Fruit fly (Drosophila melanogaster) whole organism, embryonic: ENCODE measurements around the gene lobo.

Experiments
- CG10543 ChIP-seq: fragments of 200-800 bp; sonication (Bioruptor generic); optimal IDR thresholded peaks from 3 replicates; lab custom pipeline; 2017; ENCODE audit warnings: missing biosample characterization, mild to moderate bottlenecking, missing genetic modification characterization, moderate library complexity
- CG12071 ChIP-seq: fragments of 200-800 bp; sonication (Bioruptor generic); optimal IDR thresholded peaks from 3 replicates; lab custom pipeline; 2018; ENCODE audit warnings: missing biosample characterization, mild to moderate bottlenecking, missing genetic modification characterization
- CG12769 ChIP-seq: fragments of 200-800 bp; sonication (Bioruptor generic); optimal IDR thresholded peaks from 2 replicates; lab custom pipeline; 2019; ENCODE audit warnings: missing biosample characterization, mild to moderate bottlenecking, missing genetic modification characterization, moderate library complexity
- CG13296 ChIP-seq: fragments of 200-800 bp; sonication (Bioruptor generic); optimal IDR thresholded peaks from 3 replicates; lab custom pipeline; 2018; ENCODE audit warnings: missing biosample characterization, mild to moderate bottlenecking, missing genetic modification characterization
- CG17186 ChIP-seq: fragments of 200-800 bp; sonication (Bioruptor generic); optimal IDR thresholded peaks from 3 replicates; lab custom pipeline; 2017; ENCODE audit warnings: missing biosample characterization, missing genetic modification reagents, missing genetic modification characterization
- CG17568 ChIP-seq: fragments of 200-800 bp; sonication (Bioruptor generic); optimal IDR thresholded peaks from 2 replicates; lab custom pipeline; 2018; ENCODE audit warnings: missing biosample characterization, mild to moderate bottlenecking, missing genetic modification characterization, moderate library complexity
- CG17612 ChIP-seq: fragments of 200-800 bp; sonication (Bioruptor generic); IDR thresholded peaks from 2 replicates; pipeline ENCODE4 v1.3.6; 2022; ENCODE audit warnings: missing biosample characterization, missing genetic modification characterization
- CG17912 ChIP-seq: fragments of 200-800 bp; sonication (Bioruptor generic); optimal IDR thresholded peaks from 2 replicates; lab custom pipeline; 2018; ENCODE audit warnings: missing biosample characterization, mild to moderate bottlenecking, missing genetic modification characterization
- CG2129 ChIP-seq: fragments of 200-800 bp; sonication (Bioruptor generic); IDR thresholded peaks from 2 replicates; pipeline ENCODE4 v1.3.6; 2022; ENCODE audit warnings: missing biosample characterization, missing genetic modification characterization; ENCODE audit not compliant: partially characterized antibody
- CG31224 ChIP-seq: fragments of 200-800 bp; sonication (Bioruptor generic); IDR thresholded peaks from 2 replicates; pipeline ENCODE4 v1.3.6; 2022; ENCODE audit warnings: missing biosample characterization, missing genetic modification characterization
- CG31365 ChIP-seq: fragments of 200-800 bp; sonication (Bioruptor generic); optimal IDR thresholded peaks from 2 replicates; lab custom pipeline; 2018; ENCODE audit warnings: missing biosample characterization, mild to moderate bottlenecking, missing genetic modification characterization
- CG6791 ChIP-seq: fragments of 200-800 bp; sonication (Bioruptor generic); IDR thresholded peaks from 3 replicates; pipeline ENCODE4 v1.3.6; 2022; ENCODE audit warnings: missing biosample characterization, missing genetic modification characterization; ENCODE audit not compliant: partially characterized antibody
- CG6854 ChIP-seq: fragments of 200-800 bp; sonication (Bioruptor generic); optimal IDR thresholded peaks from 3 replicates; lab custom pipeline; 2017; ENCODE audit warnings: missing biosample characterization, mild to moderate bottlenecking, missing genetic modification characterization
- CG7987 ChIP-seq: fragments of 200-800 bp; sonication (Bioruptor generic); optimal IDR thresholded peaks from 2 replicates; lab custom pipeline; 2018; ENCODE audit warnings: missing biosample characterization, mild to moderate bottlenecking, missing genetic modification characterization, moderate library complexity
- CrebB ChIP-seq: fragments of 200-800 bp; sonication (Bioruptor generic); optimal IDR thresholded peaks from 3 replicates; lab custom pipeline; 2018; ENCODE audit warnings: missing biosample characterization, mild to moderate bottlenecking, missing genetic modification characterization
- Fer1 ChIP-seq: fragments of 200-800 bp; sonication (Bioruptor generic); optimal IDR thresholded peaks from 2 replicates; lab custom pipeline; 2017; ENCODE audit warnings: missing biosample characterization, mild to moderate bottlenecking, missing genetic modification characterization
- HHEX ChIP-seq: fragments of 200-800 bp; sonication (Bioruptor generic); optimal IDR thresholded peaks from 3 replicates; lab custom pipeline; 2017; ENCODE audit warnings: missing biosample characterization, mild to moderate bottlenecking, missing genetic modification characterization, missing genetic modification reagents
- HLHmδ ChIP-seq: fragments of 200-800 bp; sonication (Bioruptor generic); optimal IDR thresholded peaks from 2 replicates; lab custom pipeline; 2018; ENCODE audit warnings: missing biosample characterization, mild to moderate bottlenecking, missing genetic modification characterization, moderate library complexity
- Hand ChIP-seq: fragments of 200-800 bp; sonication (Bioruptor generic); optimal IDR thresholded peaks from 2 replicates; lab custom pipeline; 2017; ENCODE audit warnings: mild to moderate bottlenecking, missing biosample characterization, missing genetic modification reagents, missing genetic modification characterization
- Hey ChIP-seq: fragments of 200-800 bp; sonication (Bioruptor generic); optimal IDR thresholded peaks from 3 replicates; lab custom pipeline; 2018; ENCODE audit warnings: missing biosample characterization, mild to moderate bottlenecking, missing genetic modification characterization
- Hr39 ChIP-seq: fragments of >200 bp; optimal IDR thresholded peaks from 2 replicates; lab custom pipeline; 2017
- Mad ChIP-seq: fragments of 200-800 bp; sonication (Bioruptor generic); optimal IDR thresholded peaks from 2 replicates; lab custom pipeline; 2016; ENCODE audit warnings: missing biosample characterization, missing genetic modification characterization
- Nf-YA ChIP-seq: fragments of 200-800 bp; sonication (Bioruptor generic); IDR thresholded peaks from 2 replicates; pipeline ENCODE4 v1.3.6; 2022; ENCODE audit warnings: missing biosample characterization, missing genetic modification characterization
- NfI ChIP-seq: fragments of 200-800 bp; sonication (Bioruptor generic); optimal IDR thresholded peaks from 3 replicates; lab custom pipeline; 2018; ENCODE audit warnings: missing biosample characterization, mild to moderate bottlenecking, missing genetic modification characterization, moderate library complexity
- Six4 ChIP-seq: fragments of 200-800 bp; sonication (Bioruptor generic); optimal IDR thresholded peaks from 2 replicates; lab custom pipeline; 2016; ENCODE audit warnings: missing biosample characterization, missing genetic modification characterization
- Sox102F ChIP-seq: fragments of 200-800 bp; sonication (Bioruptor generic); optimal IDR thresholded peaks from 2 replicates; lab custom pipeline; 2018; ENCODE audit warnings: missing biosample characterization, mild to moderate bottlenecking, missing genetic modification characterization, moderate library complexity
- Sry-β ChIP-seq: fragments of 200-800 bp; sonication (Bioruptor generic); optimal IDR thresholded peaks from 2 replicates; lab custom pipeline; 2018; ENCODE audit warnings: missing biosample characterization, mild to moderate bottlenecking, missing genetic modification characterization, moderate library complexity
- Tbp ChIP-seq: fragments of >200 bp; optimal IDR thresholded peaks from 2 replicates; lab custom pipeline; 2018; ENCODE audit warnings: missing biosample characterization, missing genetic modification characterization
- Xbp1 ChIP-seq: fragments of 200-800 bp; sonication (Bioruptor generic); optimal IDR thresholded peaks from 3 replicates; lab custom pipeline; 2016; ENCODE audit warnings: missing biosample characterization, mild to moderate bottlenecking, missing genetic modification characterization
- YL-1 ChIP-seq: fragments of 200-800 bp; sonication (Bioruptor generic); optimal IDR thresholded peaks from 3 replicates; lab custom pipeline; 2017; ENCODE audit warnings: missing biosample characterization, mild to moderate bottlenecking, missing genetic modification characterization
- cad ChIP-seq: fragments of >200 bp; optimal IDR thresholded peaks from 2 replicates; lab custom pipeline; 2017; ENCODE audit warnings: missing biosample characterization, missing genetic modification characterization
- cg ChIP-seq: fragments of 200-800 bp; sonication (Bioruptor generic); optimal IDR thresholded peaks from 3 replicates; lab custom pipeline; 2019; ENCODE audit warnings: missing biosample characterization, mild to moderate bottlenecking, missing genetic modification characterization, moderate library complexity
- crp ChIP-seq, 2 experiments: fragments of 200-800 bp; sonication (Bioruptor generic); optimal IDR thresholded peaks; 2 replicates in 1 of 2; 3 replicates in 1 of 2; lab custom pipeline; 2017; ENCODE audit warnings: missing biosample characterization in 2 of 2, missing genetic modification characterization in 2 of 2, mild to moderate bottlenecking in 1 of 2, moderate library complexity in 1 of 2
- exex ChIP-seq: fragments of 200-800 bp; sonication (Bioruptor generic); optimal IDR thresholded peaks from 4 replicates; lab custom pipeline; 2018; ENCODE audit warnings: missing biosample characterization, mild to moderate bottlenecking, missing genetic modification characterization, moderate library complexity
- eyg ChIP-seq: fragments of 200-800 bp; sonication (Bioruptor generic); optimal IDR thresholded peaks from 3 replicates; lab custom pipeline; 2016; ENCODE audit warnings: missing biosample characterization, missing genetic modification characterization
- fd102C ChIP-seq: fragments of 200-800 bp; sonication (Bioruptor generic); optimal IDR thresholded peaks from 2 replicates; lab custom pipeline; 2018; ENCODE audit warnings: missing biosample characterization, mild to moderate bottlenecking, missing genetic modification characterization, moderate library complexity
- fu2 ChIP-seq: fragments of 200-800 bp; sonication (Bioruptor generic); optimal IDR thresholded peaks from 2 replicates; lab custom pipeline; 2016; ENCODE audit warnings: missing biosample characterization, missing genetic modification characterization
- gem ChIP-seq: fragments of 200-800 bp; sonication (Bioruptor generic); optimal IDR thresholded peaks from 2 replicates; lab custom pipeline; 2019; ENCODE audit warnings: missing biosample characterization, mild to moderate bottlenecking, missing genetic modification characterization, moderate library complexity
- gsb-n ChIP-seq: fragments of 200-800 bp; sonication (Bioruptor generic); optimal IDR thresholded peaks from 3 replicates; lab custom pipeline; 2018; ENCODE audit warnings: missing biosample characterization, mild to moderate bottlenecking, missing genetic modification characterization
- her ChIP-seq: fragments of 200-800 bp; sonication (Bioruptor generic); optimal IDR thresholded peaks from 2 replicates; lab custom pipeline; 2016; ENCODE audit warnings: missing biosample characterization, missing genetic modification characterization
- ind ChIP-seq: fragments of 200-800 bp; sonication (Bioruptor generic); optimal IDR thresholded peaks from 3 replicates; lab custom pipeline; 2016; ENCODE audit warnings: missing biosample characterization, missing genetic modification characterization
- maf-S ChIP-seq: fragments of 200-800 bp; sonication (Bioruptor generic); optimal IDR thresholded peaks from 2 replicates; lab custom pipeline; 2016; ENCODE audit warnings: missing biosample characterization, missing genetic modification characterization
- mam ChIP-seq: fragments of 200-800 bp; sonication (Bioruptor generic); optimal IDR thresholded peaks from 3 replicates; lab custom pipeline; 2016; ENCODE audit warnings: missing biosample characterization, missing genetic modification characterization
- nau ChIP-seq: fragments of 200-800 bp; sonication (Bioruptor generic); optimal IDR thresholded peaks from 3 replicates; lab custom pipeline; 2017; ENCODE audit warnings: missing biosample characterization, mild to moderate bottlenecking, missing genetic modification characterization, missing genetic modification reagents
- pnt ChIP-seq: fragments of 200-800 bp; sonication (Bioruptor generic); optimal IDR thresholded peaks from 3 replicates; lab custom pipeline; 2016; ENCODE audit warnings: missing biosample characterization, missing genetic modification characterization
- sc ChIP-seq, 3 experiments: fragments of >200 bp in 2 of 3; fragments of 200-800 bp in 1 of 3; sonication (Bioruptor generic) in 1 of 3; optimal IDR thresholded peaks; 2 replicates in 2 of 3; 3 replicates in 1 of 3; lab custom pipeline; 2017; ENCODE audit warnings: mild to moderate bottlenecking in 1 of 3, missing biosample characterization in 1 of 3, missing genetic modification characterization in 1 of 3, missing genetic modification reagents in 1 of 3
- tx ChIP-seq: fragments of 200-800 bp; sonication (Bioruptor generic); optimal IDR thresholded peaks from 2 replicates; lab custom pipeline; 2016; ENCODE audit warnings: missing biosample characterization, missing genetic modification characterization
- wor ChIP-seq: fragments of 200-800 bp; sonication (Bioruptor generic); IDR thresholded peaks from 2 replicates; pipeline ENCODE4 v1.3.6; 2022; ENCODE audit warnings: missing biosample characterization, missing genetic modification characterization
- zen ChIP-seq: fragments of 200-800 bp; sonication (Bioruptor generic); optimal IDR thresholded peaks from 3 replicates; lab custom pipeline; 2018; ENCODE audit warnings: missing biosample characterization, mild to moderate bottlenecking, missing genetic modification characterization, moderate library complexity

The lobo gene

DNA sequence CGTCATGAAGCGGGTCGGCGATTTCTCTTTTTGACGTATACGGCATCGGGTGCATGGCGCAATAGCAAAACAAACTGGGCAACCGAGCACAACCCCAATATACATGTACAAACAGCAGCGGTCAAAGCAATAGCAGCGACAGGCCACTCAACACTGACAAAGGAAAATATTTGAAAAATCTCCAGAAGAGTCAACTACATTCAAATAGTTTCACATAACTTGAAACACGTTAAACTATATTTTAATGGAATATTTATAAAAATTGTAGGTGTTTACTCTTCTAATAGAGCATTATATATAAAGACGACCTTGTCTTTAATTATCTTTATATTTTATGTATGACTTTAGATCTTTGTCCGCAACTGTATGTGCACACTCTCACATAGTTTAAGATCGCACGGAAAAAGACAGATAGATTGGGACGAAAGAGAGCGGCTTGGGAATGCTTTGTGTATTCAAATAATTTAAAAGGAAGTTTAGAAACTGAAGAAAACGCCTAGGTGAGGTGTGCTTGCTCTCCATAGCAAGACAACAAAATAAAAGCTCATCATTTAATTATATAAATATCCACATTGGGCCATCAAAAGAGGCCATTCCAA is 13.9 kb upstream of the lobo start (continued):
- TF ChIP-seq Tbp: no peak
- TF ChIP-seq wor (GFP tag; lab: Robert Waterston, UW): peak; percentile 27; the same call in 1 of the 2 replicates
- peak; percentile 80 for TF ChIP-seq CG13296 (GFP tag; lab: Kevin White, UChicago)
- TF ChIP-seq Six4 (GFP tag; lab: Kevin White, UChicago): peak; percentile 61
- peak; percentile 23 for TF ChIP-seq pnt (GFP tag; lab: Kevin White, UChicago)
- peak; percentile 10 for TF ChIP-seq tx (GFP tag; lab: Kevin White, UChicago)
- TF ChIP-seq Sox102F (GFP tag; lab: Kevin White, UChicago): peak; percentile 83
- TF ChIP-seq exex: peak; percentile 8
- peak; percentile 64 for TF ChIP-seq CG12071 (GFP tag; lab: Kevin White, UChicago)
- TF ChIP-seq Hr39 (lab: Kevin White, UChicago): no peak
- peak; percentile 27 for TF ChIP-seq CG12769 (tag; lab: Kevin White, UChicago)
- TF ChIP-seq Sry-β (GFP tag; lab: Kevin White, UChicago): no peak
- no peak for TF ChIP-seq CG2129 (GFP tag; lab: Robert Waterston, UW)
- peak; percentile 71 for TF ChIP-seq Xbp1 (GFP tag; lab: Kevin White, UChicago)
- TF ChIP-seq crp (GFP tag; optimal IDR thresholded peaks at IDR 0.05; lab: Kevin White, UChicago): peak in 1 of 2 experiments; percentile 19
- peak; percentile 78 for TF ChIP-seq Fer1
- TF ChIP-seq HLHmδ (GFP tag; lab: Kevin White, UChicago): no peak
- peak; percentile 74 for TF ChIP-seq gsb-n (tag; lab: Kevin White, UChicago)
- peak; percentile 39; the same call in 1 of the 2 replicates for TF ChIP-seq Nf-YA (GFP tag; lab: Robert Waterston, UW)
- TF ChIP-seq CG17568: peak; percentile 50
- TF ChIP-seq CG10543 (GFP tag; lab: Kevin White, UChicago): peak; percentile 18
- no peak for TF ChIP-seq fu2
- TF ChIP-seq zen (tag; lab: Kevin White, UChicago): peak; percentile 27
- TF ChIP-seq Hand (GFP tag; lab: Kevin White, UChicago): no peak
- TF ChIP-seq CG31224 (GFP tag; lab: Robert Waterston, UW): peak; percentile 39; the same call in 1 of the 2 replicates
- TF ChIP-seq CrebB (tag; lab: Kevin White, UChicago): peak; percentile 34
- no peak for TF ChIP-seq her
- TF ChIP-seq CG6791 (GFP tag; lab: Robert Waterston, UW): no peak
- TF ChIP-seq NfI (GFP tag; lab: Kevin White, UChicago): peak; percentile 72
- TF ChIP-seq Mad (GFP tag; lab: Kevin White, UChicago): peak; percentile 47
- TF ChIP-seq ind (GFP tag; lab: Kevin White, UChicago): peak; percentile 59
- TF ChIP-seq gem (tag; lab: Kevin White, UChicago): peak; percentile 88
- no peak for TF ChIP-seq sc (optimal IDR thresholded peaks at IDR 0.05; lab: Kevin White, UChicago)
- TF ChIP-seq sc (GFP tag; optimal IDR thresholded peaks at IDR 0.05; lab: Kevin White, UChicago): peak; percentile 51
- no peak for TF ChIP-seq CG17186 (GFP tag; lab: Kevin White, UChicago)
- no peak for TF ChIP-seq cad (GFP tag; lab: Kevin White, UChicago)
- TF ChIP-seq CG31365: no peak
- no peak for TF ChIP-seq eyg (GFP tag; lab: Kevin White, UChicago)
- TF ChIP-seq cg (GFP tag; lab: Kevin White, UChicago): no peak
- TF ChIP-seq CG7987 (GFP tag; lab: Kevin White, UChicago): peak; percentile 16
- peak; percentile 62 for TF ChIP-seq nau (GFP tag; lab: Kevin White, UChicago)
- no peak for TF ChIP-seq CG17912
- peak; percentile 25 for TF ChIP-seq maf-S (GFP tag; lab: Kevin White, UChicago)
- 0 out of 2 replicates have a peak, but pooled peaks have one; percentile 14 for TF ChIP-seq CG17612 (GFP tag; lab: Robert Waterston, UW)
- no peak for TF ChIP-seq fd102C (GFP tag; lab: Kevin White, UChicago)
- peak; percentile 36 for TF ChIP-seq mam (GFP tag; lab: Kevin White, UChicago)
- TF ChIP-seq YL-1 (GFP tag; lab: Kevin White, UChicago): peak; percentile 47
- TF ChIP-seq CG6854: peak; percentile 45
- TF ChIP-seq Hey: no peak
- TF ChIP-seq HHEX (GFP tag; lab: Kevin White, UChicago): peak; percentile 63
